Worm (Caenorhabditis elegans) whole organism, L3 larva: ENCODE results near the gene Y53F4B.21.
A peak's percentile ranks its signal among the peaks of the same experiment; 100 is the strongest.

Experiments
- R02D3.7 ChIP-seq: fragments of 150-350 bp; optimal IDR thresholded peaks from 2 replicates; lab custom pipeline; 2014; ENCODE audit warnings: missing biosample characterization, missing genetic modification characterization
- ZK546.5 ChIP-seq: sonication (generic microtip); optimal IDR thresholded peaks from 2 replicates; lab custom pipeline; 2017; ENCODE audit warnings: missing biosample characterization, missing genetic modification characterization
- aly-2 ChIP-seq: fragments of 150-350 bp; optimal IDR thresholded peaks from 2 replicates; lab custom pipeline; 2014; ENCODE audit warnings: missing biosample characterization, missing genetic modification characterization
- ceh-16 ChIP-seq: sonication (generic microtip); optimal IDR thresholded peaks from 2 replicates; lab custom pipeline; 2017; ENCODE audit warnings: missing biosample characterization, missing genetic modification characterization
- ceh-28 ChIP-seq: fragments of 150-350 bp; optimal IDR thresholded peaks from 2 replicates; lab custom pipeline; 2014; ENCODE audit warnings: missing biosample characterization, missing genetic modification reagents, missing genetic modification characterization
- ceh-82 ChIP-seq: fragments of 150-350 bp; optimal IDR thresholded peaks from 2 replicates; lab custom pipeline; 2014; ENCODE audit warnings: missing biosample characterization, missing genetic modification characterization
- daf-12 ChIP-seq: fragments of 150-350 bp; optimal IDR thresholded peaks from 2 replicates; lab custom pipeline; 2014; ENCODE audit warnings: missing biosample characterization, missing genetic modification reagents, missing genetic modification characterization
- egl-27 ChIP-seq: sonication (generic microtip); optimal IDR thresholded peaks from 4 replicates; lab custom pipeline; 2017; ENCODE audit warnings: missing biosample characterization, missing genetic modification reagents, missing genetic modification characterization
- egl-5 ChIP-seq: fragments of 150-350 bp; optimal IDR thresholded peaks from 2 replicates; lab custom pipeline; 2017; ENCODE audit warnings: missing biosample characterization, missing genetic modification reagents, missing genetic modification characterization, inconsistent platforms
- elt-1 ChIP-seq: fragments of 150-350 bp; optimal IDR thresholded peaks from 2 replicates; lab custom pipeline; 2014; ENCODE audit warnings: missing biosample characterization, missing genetic modification characterization
- elt-2 ChIP-seq: sonication (generic microtip); optimal IDR thresholded peaks from 2 replicates; lab custom pipeline; 2016; ENCODE audit warnings: missing genetic modification reagents, mild to moderate bottlenecking, missing genetic modification characterization, missing compliant biosample characterization
- elt-3 ChIP-seq, 3 experiments: fragments of 150-350 bp in 1 of 3; sonication (generic microtip) in 2 of 3; optimal IDR thresholded peaks; 2 replicates in 2 of 3; 4 replicates in 1 of 3; lab custom pipeline; 2014 to 2017; ENCODE audit warnings: missing biosample characterization in 3 of 3, missing genetic modification characterization in 3 of 3
- eor-1 ChIP-seq, 2 experiments: fragments of 150-350 bp; optimal IDR thresholded peaks; 2 replicates each; lab custom pipeline; 2014 to 2018; ENCODE audit warnings: missing biosample characterization in 2 of 2, missing genetic modification characterization in 2 of 2
- fkh-2 ChIP-seq: fragments of 150-350 bp; optimal IDR thresholded peaks from 2 replicates; lab custom pipeline; 2014; ENCODE audit warnings: missing biosample characterization, missing genetic modification reagents, missing genetic modification characterization
- hmg-11 ChIP-seq: sonication (generic microtip); optimal IDR thresholded peaks from 2 replicates; lab custom pipeline; 2016; ENCODE audit warnings: missing genetic modification characterization, missing compliant biosample characterization
- jun-1 ChIP-seq: fragments of 150-350 bp; optimal IDR thresholded peaks from 2 replicates; lab custom pipeline; 2014; ENCODE audit warnings: missing biosample characterization, missing genetic modification reagents, missing genetic modification characterization
- lin-15B ChIP-seq: fragments of 150-350 bp; optimal IDR thresholded peaks from 2 replicates; lab custom pipeline; 2014; ENCODE audit warnings: missing biosample characterization, missing genetic modification characterization
- lin-39 ChIP-seq: fragments of 150-350 bp; optimal IDR thresholded peaks from 2 replicates; lab custom pipeline; 2018; ENCODE audit warnings: missing biosample characterization, missing genetic modification reagents, missing genetic modification characterization
- mdl-1 ChIP-seq: fragments of 150-350 bp; optimal IDR thresholded peaks from 2 replicates; lab custom pipeline; 2014; ENCODE audit warnings: missing biosample characterization, missing genetic modification characterization
- mml-1 ChIP-seq: fragments of 150-350 bp; sonication (generic microtip); optimal IDR thresholded peaks from 3 replicates; lab custom pipeline; 2014; ENCODE audit warnings: missing biosample characterization, missing genetic modification characterization
- nhr-11 ChIP-seq: fragments of 150-350 bp; optimal IDR thresholded peaks from 2 replicates; lab custom pipeline; 2014; ENCODE audit warnings: missing biosample characterization, missing genetic modification characterization
- nhr-23 ChIP-seq: fragments of 150-350 bp; optimal IDR thresholded peaks from 2 replicates; lab custom pipeline; 2014; ENCODE audit warnings: missing biosample characterization, missing genetic modification reagents, missing genetic modification characterization
- nhr-25 ChIP-seq: sonication (generic microtip); optimal IDR thresholded peaks from 2 replicates; lab custom pipeline; 2017; ENCODE audit warnings: missing biosample characterization, missing genetic modification characterization
- nhr-43 ChIP-seq: sonication (generic microtip); optimal IDR thresholded peaks from 2 replicates; lab custom pipeline; 2016; ENCODE audit warnings: mild to moderate bottlenecking, missing genetic modification characterization, missing compliant biosample characterization; ENCODE audit not compliant: poor library complexity, severe bottlenecking
- nhr-67 ChIP-seq: fragments of 150-350 bp; optimal IDR thresholded peaks from 2 replicates; lab custom pipeline; 2014; ENCODE audit warnings: missing biosample characterization, missing genetic modification characterization
- nhr-76 ChIP-seq: fragments of 150-350 bp; sonication (generic microtip); optimal IDR thresholded peaks from 5 replicates; lab custom pipeline; 2014; ENCODE audit warnings: missing biosample characterization, missing genetic modification characterization
- nhr-77 ChIP-seq: fragments of 150-350 bp; optimal IDR thresholded peaks from 2 replicates; lab custom pipeline; 2014; ENCODE audit warnings: missing biosample characterization, missing genetic modification characterization
- pha-4 ChIP-seq: fragments of 150-350 bp; optimal IDR thresholded peaks from 2 replicates; lab custom pipeline; 2014; ENCODE audit warnings: missing biosample characterization, missing genetic modification reagents, missing genetic modification characterization
- pqm-1 ChIP-seq: fragments of 150-350 bp; optimal IDR thresholded peaks from 2 replicates; lab custom pipeline; 2017; ENCODE audit warnings: missing biosample characterization, missing genetic modification characterization, inconsistent platforms
- sea-2 ChIP-seq: fragments of 150-350 bp; sonication (generic microtip); optimal IDR thresholded peaks from 4 replicates; lab custom pipeline; 2014; ENCODE audit warnings: missing biosample characterization, missing genetic modification reagents, missing genetic modification characterization
- tbx-2 ChIP-seq: sonication (generic microtip); optimal IDR thresholded peaks from 2 replicates; lab custom pipeline; 2016; ENCODE audit warnings: mild to moderate bottlenecking, missing genetic modification characterization, missing compliant biosample characterization
- unc-39 ChIP-seq: sonication (generic microtip); optimal IDR thresholded peaks from 4 replicates; lab custom pipeline; 2017; ENCODE audit warnings: missing biosample characterization, missing genetic modification characterization
- zag-1 ChIP-seq: fragments of 150-350 bp; optimal IDR thresholded peaks from 2 replicates; lab custom pipeline; 2014; ENCODE audit warnings: missing biosample characterization, missing genetic modification characterization
- ztf-4 ChIP-seq: fragments of 150-350 bp; optimal IDR thresholded peaks from 2 replicates; lab custom pipeline; 2014; ENCODE audit warnings: missing biosample characterization, missing genetic modification characterization

Y53F4B.21 gene

ce11 chrII:15089896-15090230 is at the start of gene Y53F4B.21:
Gene Y53F4B.21, plus strand, starts transcription at chrII:15090180.
- peak; percentile 13 for TF ChIP-seq lin-15B
- TF ChIP-seq egl-27, result no peak

- TF ChIP-seq R02D3.7, result no peak
- no peak for TF ChIP-seq lin-15B
- no peak for TF ChIP-seq unc-39
- no peak for TF ChIP-seq sea-2
- TF ChIP-seq pqm-1, result no peak
- TF ChIP-seq zag-1 (tag; lab: Kevin White, UChicago), result no peak
- no peak for TF ChIP-seq egl-5 (tag; lab: Kevin White, UChicago)
- TF ChIP-seq mdl-1 (tag; lab: Kevin White, UChicago), result no peak
- TF ChIP-seq nhr-25 (tag; lab: Kevin White, UChicago), result no peak
- no peak for TF ChIP-seq ceh-82 (tag; lab: Kevin White, UChicago)
- TF ChIP-seq daf-12, result no peak
- TF ChIP-seq ceh-28, result no peak
- TF ChIP-seq nhr-43 (tag; lab: Kevin White, UChicago), result no peak
- TF ChIP-seq nhr-23 (tag; lab: Kevin White, UChicago), result no peak
- TF ChIP-seq fkh-2 (tag; lab: Kevin White, UChicago), result no peak
- no peak for TF ChIP-seq nhr-67
- TF ChIP-seq ztf-4 (tag; lab: Kevin White, UChicago), result no peak
- TF ChIP-seq ZK546.5, result no peak
- TF ChIP-seq eor-1 (tag; optimal IDR thresholded peaks at IDR 0.05; lab: Kevin White, UChicago), result no peak
Observed at ce11 chrII:15042310-15042709, 47.7 kb upstream of the Y53F4B.21 start.

ce11 chrII:15042783-15043182 is 47.2 kb upstream of the Y53F4B.21 start:
- TF ChIP-seq lin-39 (tag; lab: Kevin White, UChicago), result peak; percentile 50

ce11 chrII:15058282-15058681 is 31.7 kb upstream of the Y53F4B.21 start, which contains the start of gene Y53F4B.17:
Gene Y53F4B.17, plus strand, starts transcription at chrII:15058656.
- no peak for TF ChIP-seq nhr-11 (tag; lab: Kevin White, UChicago)
- TF ChIP-seq nhr-76 (tag; lab: Kevin White, UChicago), result no peak
- no peak for TF ChIP-seq tbx-2
- no peak for TF ChIP-seq lin-39 (tag; lab: Kevin White, UChicago)
- TF ChIP-seq elt-3 (tag; optimal IDR thresholded peaks at IDR 0.05; lab: Kevin White, UChicago), result no peak
- no peak for TF ChIP-seq nhr-67
- no peak for TF ChIP-seq elt-1 (tag; lab: Kevin White, UChicago)
- TF ChIP-seq aly-2 (tag; lab: Kevin White, UChicago), result no peak
- TF ChIP-seq jun-1 (tag; lab: Kevin White, UChicago), result no peak
- TF ChIP-seq hmg-11, result no peak
- no peak for TF ChIP-seq pha-4 (tag; lab: Kevin White, UChicago)

- no peak for TF ChIP-seq ceh-16 (tag; lab: Kevin White, UChicago)
- TF ChIP-seq ZK546.5, result no peak
- no peak for TF ChIP-seq nhr-77 (tag; lab: Kevin White, UChicago)
- no peak for TF ChIP-seq mml-1 (tag; lab: Kevin White, UChicago)
- TF ChIP-seq fkh-2 (tag; lab: Kevin White, UChicago), result no peak
Observed at ce11 chrII:15071571-15071970, 18.4 kb upstream of the Y53F4B.21 start, which contains the start of gene Y53F4B.18. Gene Y53F4B.18, minus strand, starts transcription at chrII:15071671.

- TF ChIP-seq elt-2 (tag; lab: Kevin White, UChicago) (peak; percentile 59), pha-4 (tag; lab: Kevin White, UChicago) (peak; percentile 65), pqm-1 (peak; percentile 51), eor-1 (tag; optimal IDR thresholded peaks at IDR 0.05; lab: Kevin White, UChicago) (no peak)
Observed at ce11 chrII:15074760-15075159, 15.2 kb upstream of the Y53F4B.21 start.
